Fruit fly (Drosophila melanogaster) whole organism, wandering third instar larva: ENCODE measurements around the gene Or88a.

Source experiments
- Abd-B ChIP-seq: fragments of >200 bp; optimal IDR thresholded peaks from 2 replicates; lab custom pipeline; 2017; ENCODE audit warnings: missing biosample characterization, missing genetic modification characterization
- CG32264 ChIP-seq: fragments of 200-800 bp; sonication (Bioruptor generic); optimal IDR thresholded peaks from 2 replicates; lab custom pipeline; 2016; ENCODE audit warnings: missing biosample characterization, missing genetic modification characterization
- CrebA ChIP-seq: fragments of 200-800 bp; sonication (Bioruptor generic); optimal IDR thresholded peaks from 2 replicates; lab custom pipeline; 2016; ENCODE audit warnings: missing biosample characterization, mild to moderate bottlenecking, missing genetic modification characterization, borderline replicate concordance
- Dif ChIP-seq: fragments of 200-275, 200-300 bp; sonication (Bioruptor generic); optimal IDR thresholded peaks from 2 replicates; lab custom pipeline; 2018; ENCODE audit warnings: missing biosample characterization, missing genetic modification characterization; ENCODE audit not compliant: partially characterized antibody
- GATAd ChIP-seq: sonication (Bioruptor generic); optimal IDR thresholded peaks from 2 replicates; lab custom pipeline; 2016; ENCODE audit warnings: missing biosample characterization, missing genetic modification characterization
- HLH106 ChIP-seq: fragments of 200-800 bp; optimal IDR thresholded peaks from 3 replicates; lab custom pipeline; 2019; ENCODE audit warnings: missing biosample characterization, mild to moderate bottlenecking, missing genetic modification characterization, moderate library complexity
- Hnf4 ChIP-seq: fragments of 200-800 bp; sonication (Bioruptor generic); optimal IDR thresholded peaks from 2 replicates; lab custom pipeline; 2016; ENCODE audit warnings: missing biosample characterization, mild to moderate bottlenecking, missing genetic modification characterization
- Hr83 ChIP-seq: fragments of 200-300 bp; sonication (Bioruptor generic); optimal IDR thresholded peaks from 2 replicates; lab custom pipeline; 2016; ENCODE audit warnings: missing biosample characterization, mild to moderate bottlenecking, missing genetic modification characterization, moderate library complexity; ENCODE audit not compliant: poor library complexity, severe bottlenecking
- Mio ChIP-seq: sonication (Bioruptor generic); optimal IDR thresholded peaks from 2 replicates; lab custom pipeline; 2016; ENCODE audit warnings: missing biosample characterization, missing genetic modification characterization
- Myc ChIP-seq: fragments of >200 bp; optimal IDR thresholded peaks from 2 replicates; lab custom pipeline; 2017
- OdsH ChIP-seq: fragments of 200-800 bp; sonication (Bioruptor generic); optimal IDR thresholded peaks from 2 replicates; lab custom pipeline; 2016; ENCODE audit warnings: missing biosample characterization, mild to moderate bottlenecking, missing genetic modification characterization
- Rel ChIP-seq, 2 experiments: fragments of 200-800 bp; sonication (Bioruptor generic) in 1 of 2; optimal IDR thresholded peaks; 2 replicates in 1 of 2; 3 replicates in 1 of 2; lab custom pipeline; 2016 to 2019; ENCODE audit warnings: mild to moderate bottlenecking in 2 of 2, missing biosample characterization in 2 of 2, missing genetic modification characterization in 2 of 2, moderate library complexity in 1 of 2
- Sp1 ChIP-seq: fragments of 200-800 bp; sonication (Bioruptor generic); optimal IDR thresholded peaks from 3 replicates; lab custom pipeline; 2019; ENCODE audit warnings: missing biosample characterization, mild to moderate bottlenecking, missing genetic modification characterization, moderate library complexity
- br ChIP-seq: fragments of 200-800 bp; sonication (Bioruptor generic); optimal IDR thresholded peaks from 2 replicates; lab custom pipeline; 2016; ENCODE audit warnings: missing biosample characterization, missing genetic modification characterization
- brk ChIP-seq: fragments of 200-800 bp; sonication (Bioruptor generic); optimal IDR thresholded peaks from 2 replicates; lab custom pipeline; 2016; ENCODE audit warnings: missing biosample characterization, mild to moderate bottlenecking, missing genetic modification characterization
- dmrt93B ChIP-seq: fragments of 200-800 bp; sonication (Bioruptor generic); optimal IDR thresholded peaks from 2 replicates; lab custom pipeline; 2018; ENCODE audit warnings: missing biosample characterization, mild to moderate bottlenecking, missing genetic modification characterization
- ey ChIP-seq: fragments of 200-800 bp; sonication (Bioruptor generic); optimal IDR thresholded peaks from 2 replicates; lab custom pipeline; 2016; ENCODE audit warnings: missing biosample characterization, missing genetic modification characterization
- foxo ChIP-seq, 2 experiments: fragments of 200-800 bp; sonication (Bioruptor generic); optimal IDR thresholded peaks; 2 replicates in 1 of 2; 3 replicates in 1 of 2; lab custom pipeline; 2016 to 2017; ENCODE audit warnings: missing biosample characterization in 2 of 2, missing genetic modification characterization in 2 of 2
- fru ChIP-seq: fragments of 200-800 bp; sonication (Bioruptor generic); optimal IDR thresholded peaks from 3 replicates; lab custom pipeline; 2016; ENCODE audit warnings: missing biosample characterization, mild to moderate bottlenecking, missing genetic modification characterization
- h ChIP-seq: fragments of 200-800 bp; sonication (Bioruptor generic); optimal IDR thresholded peaks from 3 replicates; lab custom pipeline; 2016; ENCODE audit warnings: missing biosample characterization, mild to moderate bottlenecking, missing genetic modification characterization
- jim ChIP-seq: fragments of 175-275, 200-325 bp; sonication (Bioruptor generic); optimal IDR thresholded peaks from 2 replicates; lab custom pipeline; 2016; ENCODE audit warnings: missing biosample characterization, mild to moderate bottlenecking, missing genetic modification characterization
- lola ChIP-seq: fragments of >200 bp; optimal IDR thresholded peaks from 2 replicates; lab custom pipeline; 2017; ENCODE audit warnings: missing biosample characterization, missing genetic modification characterization
- psq ChIP-seq: fragments of 200-800 bp; sonication (Bioruptor generic); optimal IDR thresholded peaks from 3 replicates; lab custom pipeline; 2017; ENCODE audit warnings: missing biosample characterization, mild to moderate bottlenecking, missing genetic modification characterization, moderate library complexity
- rgr ChIP-seq: fragments of 200-800 bp; sonication (Bioruptor generic); optimal IDR thresholded peaks from 3 replicates; lab custom pipeline; 2016; ENCODE audit warnings: missing biosample characterization, mild to moderate bottlenecking, missing genetic modification characterization
- sage ChIP-seq: fragments of 200-800 bp; sonication (Bioruptor generic); optimal IDR thresholded peaks from 2 replicates; lab custom pipeline; 2016; ENCODE audit warnings: missing biosample characterization, mild to moderate bottlenecking, missing genetic modification characterization
- tai ChIP-seq: sonication (Bioruptor generic); optimal IDR thresholded peaks from 2 replicates; lab custom pipeline; 2016; ENCODE audit warnings: missing biosample characterization, missing genetic modification characterization

The Or88a gene

dm6 chr3R:14061049-14061987, 47.9 kb upstream of the Or88a start (continued):
- TF ChIP-seq Dif (GFP tag; lab: Kevin White, UChicago) (peak; percentile 30), HLH106 (tag; lab: Kevin White, UChicago) (no peak), foxo (GFP tag; optimal IDR thresholded peaks at IDR 0.05; lab: Kevin White, UChicago) (peak in 1 of 2 experiments; percentile 82), ey (GFP tag; lab: Kevin White, UChicago) (no peak), OdsH (GFP tag; lab: Kevin White, UChicago) (no peak), Rel (GFP tag; optimal IDR thresholded peaks at IDR 0.05; lab: Kevin White, UChicago) (peak; percentile 99), Rel (tag; optimal IDR thresholded peaks at IDR 0.05; lab: Kevin White, UChicago) (peak; percentile 22), brk (peak; percentile 73), tai (GFP tag; lab: Kevin White, UChicago) (no peak)

dm6 chr3R:14061988-14062868, 47.0 kb upstream of the Or88a start:
- TF ChIP-seq Mio (GFP tag; lab: Kevin White, UChicago) = no peak
- peak; percentile 22 for TF ChIP-seq br (GFP tag; lab: Kevin White, UChicago)
- TF ChIP-seq ey (GFP tag; lab: Kevin White, UChicago) = peak; percentile 59
- no peak for TF ChIP-seq psq (GFP tag; lab: Kevin White, UChicago)
- peak; percentile 56 for TF ChIP-seq rgr
- TF ChIP-seq CG32264 = no peak
- TF ChIP-seq jim (GFP tag; lab: Kevin White, UChicago) = no peak
- TF ChIP-seq tai (GFP tag; lab: Kevin White, UChicago) = peak; percentile 28
- peak; percentile 29 for TF ChIP-seq fru (GFP tag; lab: Kevin White, UChicago)
- peak; percentile 68 for TF ChIP-seq h
- TF ChIP-seq Hr83 (GFP tag; lab: Kevin White, UChicago) = no peak
- peak; percentile 51 for TF ChIP-seq dmrt93B
- TF ChIP-seq Sp1 (GFP tag; lab: Kevin White, UChicago) = peak; percentile 48
- TF ChIP-seq foxo (GFP tag; optimal IDR thresholded peaks at IDR 0.05; lab: Kevin White, UChicago) = peak; percentile 25 to 65
- TF ChIP-seq OdsH (GFP tag; lab: Kevin White, UChicago) = peak; percentile 51
- peak; percentile 71 for TF ChIP-seq HLH106 (tag; lab: Kevin White, UChicago)
- TF ChIP-seq, all 38 proteins: peak for 11

- TF ChIP-seq Mio (GFP tag; lab: Kevin White, UChicago) = no peak
- no peak for TF ChIP-seq h
Measured at dm6 chr3R:14062869-14063543, 46.2 kb upstream of the Or88a start.

- no peak for TF ChIP-seq Hnf4 (GFP tag; lab: Kevin White, UChicago)
- no peak for TF ChIP-seq jim (GFP tag; lab: Kevin White, UChicago)
- TF ChIP-seq Myc (lab: Kevin White, UChicago) = no peak
- TF ChIP-seq GATAd (GFP tag; lab: Kevin White, UChicago) = no peak
- no peak for TF ChIP-seq br (GFP tag; lab: Kevin White, UChicago)
- TF ChIP-seq OdsH (GFP tag; lab: Kevin White, UChicago) = no peak
- no peak for TF ChIP-seq lola (GFP tag; lab: Kevin White, UChicago)
- TF ChIP-seq Dif (GFP tag; lab: Kevin White, UChicago) = no peak
- no peak for TF ChIP-seq Abd-B (GFP tag; lab: Kevin White, UChicago)
- no peak for TF ChIP-seq CrebA (GFP tag; lab: Kevin White, UChicago)
- TF ChIP-seq tai (GFP tag; lab: Kevin White, UChicago) = no peak
- TF ChIP-seq sage (GFP tag; lab: Kevin White, UChicago) = no peak
Measured at dm6 chr3R:14064158-14064969, 44.9 kb upstream of the Or88a start.
